Worm (Caenorhabditis elegans): ENCODE measurements around the gene tbce-1.

The tbce-1 gene

DNA sequence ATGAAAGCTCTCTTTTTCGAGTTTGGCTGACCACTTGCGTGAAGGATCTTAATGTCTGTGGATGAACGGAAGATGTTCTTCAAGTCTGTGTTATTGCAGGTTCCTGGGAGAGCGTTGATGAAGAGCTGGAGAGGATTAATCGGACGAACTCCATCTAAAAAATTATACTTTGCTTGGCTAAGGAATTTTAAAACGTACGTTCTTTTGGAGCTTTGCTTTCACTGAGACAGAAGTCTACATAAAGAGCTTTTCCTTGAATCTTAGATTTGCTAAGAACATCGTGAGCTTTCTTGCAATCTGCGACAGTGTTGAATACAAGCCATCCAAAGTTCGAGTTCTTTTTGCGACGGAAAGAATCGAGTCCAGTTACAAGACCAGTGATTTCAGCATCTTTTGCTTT lies 7.2 kb upstream of the tbce-1 start:
- TF ChIP-seq unc-62 (GFP tag; optimal IDR thresholded peaks at IDR 0.05), result no peak

- TF ChIP-seq unc-62 (GFP tag; optimal IDR thresholded peaks at IDR 0.05), result no peak
These were observed 5.4 kb upstream of the tbce-1 start for ce11 chrIV:8289105-8289504.

DNA sequence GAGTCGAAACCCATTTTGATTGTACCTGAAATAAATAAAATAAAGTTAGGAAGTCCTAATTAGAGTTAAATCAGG lies 5.1 kb upstream of the tbce-1 start, which contains the start of gene nucl-1:
nucl-1 (minus strand) TSS at position 26 of the 75 bp plus-strand sequence.
- no peak for TF ChIP-seq unc-62 (GFP tag; optimal IDR thresholded peaks at IDR 0.05)

- TF ChIP-seq unc-62 (GFP tag; optimal IDR thresholded peaks at IDR 0.05), result no peak
These were observed 4.7 kb upstream of the tbce-1 start, which contains the start of gene daf-31 for ce11 chrIV:8289580-8290323. TSS of gene daf-31 (plus strand) at chrIV:8290273.

- no peak for TF ChIP-seq unc-62 (GFP tag; optimal IDR thresholded peaks at IDR 0.05)
These were observed 3.3 kb upstream of the tbce-1 start, which contains the start of gene K07H8.2 for ce11 chrIV:8291232-8291631. TSS of gene K07H8.2 (plus strand) at chrIV:8291532.

- TF ChIP-seq unc-62 (GFP tag; optimal IDR thresholded peaks at IDR 0.05), result no peak
These were observed 2.7 kb downstream of the tbce-1 start, which contains the start of gene nprl-3 for ce11 chrIV:8297192-8297591. TSS of gene nprl-3 (plus strand) at chrIV:8297492.

ce11 chrIV:8299636-8300035 lies 5.1 kb downstream of the tbce-1 start, which contains the start of gene F35H10.6:
TSS of gene F35H10.6 (plus strand) at chrIV:8299936.
- TF ChIP-seq unc-62 (GFP tag; optimal IDR thresholded peaks at IDR 0.05), result no peak

- TF ChIP-seq unc-62 (GFP tag; optimal IDR thresholded peaks at IDR 0.05), result no peak
These were observed 6.0 kb downstream of the tbce-1 start, which contains the start of gene F35H10.5 for ce11 chrIV:8300468-8300867. TSS of gene F35H10.5 (plus strand) at chrIV:8300768.

- TF ChIP-seq unc-62 (GFP tag; optimal IDR thresholded peaks at IDR 0.05), result no peak
These were observed 7.4 kb downstream of the tbce-1 start for ce11 chrIV:8301925-8302324.

ce11 chrIV:8302648-8303161 lies 8.2 kb downstream of the tbce-1 start:
- no peak for TF ChIP-seq unc-62 (GFP tag; optimal IDR thresholded peaks at IDR 0.05)

- no peak for TF ChIP-seq unc-62 (GFP tag; optimal IDR thresholded peaks at IDR 0.05)
These were observed 9.2 kb downstream of the tbce-1 start, which contains the start of gene vha-5 for ce11 chrIV:8303668-8304067. TSS of gene vha-5 (plus strand) at chrIV:8303968.

- TF ChIP-seq unc-62 (GFP tag; optimal IDR thresholded peaks at IDR 0.05), result no peak
These were observed 12.9 kb downstream of the tbce-1 start for ce11 chrIV:8307408-8307807.

ce11 chrIV:8312105-8312504 lies 17.6 kb downstream of the tbce-1 start:
- TF ChIP-seq unc-62 (GFP tag; optimal IDR thresholded peaks at IDR 0.05), result no peak

DNA sequence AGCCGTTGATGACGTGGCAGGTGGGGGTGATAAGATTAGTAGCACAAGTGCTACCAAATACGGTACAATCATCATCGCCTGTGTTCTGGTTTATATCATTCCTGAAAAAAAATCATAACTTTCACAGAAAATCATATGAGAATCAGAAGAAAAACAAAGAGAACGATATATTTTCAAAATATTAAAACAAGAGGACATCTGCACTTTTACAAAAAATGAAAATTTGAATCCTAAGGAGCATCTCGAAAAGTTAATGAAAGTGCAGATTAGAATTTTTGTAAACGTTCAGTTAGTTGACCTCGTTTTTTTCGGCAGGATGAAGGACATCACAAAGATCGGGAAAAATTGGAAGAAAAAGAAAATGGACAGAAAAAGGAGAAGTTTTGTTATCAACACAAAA lies 18.4 kb downstream of the tbce-1 start, which contains the start of gene F35H10.10:
F35H10.10 (minus strand) TSS at position 101 of the 400 bp plus-strand sequence.
- TF ChIP-seq unc-62 (GFP tag; optimal IDR thresholded peaks at IDR 0.05), result no peak

DNA sequence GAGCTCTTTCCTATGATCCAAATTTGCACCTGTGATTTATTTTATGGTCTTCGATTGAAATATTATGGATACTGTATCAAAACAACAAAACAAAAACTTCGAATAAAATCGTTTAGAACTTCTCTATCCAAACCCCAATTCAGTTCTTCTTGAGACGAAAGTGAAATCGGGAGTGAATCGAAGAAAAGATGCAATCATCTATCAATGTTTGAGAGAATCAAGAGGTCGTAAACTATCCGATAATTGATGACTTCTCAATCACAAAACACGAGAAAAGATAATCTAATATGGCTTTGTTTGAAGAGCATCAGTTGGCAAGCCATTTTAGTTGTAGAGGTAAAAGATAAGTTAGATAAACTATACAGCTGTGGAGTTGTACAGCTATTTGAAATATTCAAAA lies 23.3 kb downstream of the tbce-1 start:
- TF ChIP-seq unc-62 (GFP tag; optimal IDR thresholded peaks at IDR 0.05), result no peak

- no peak for TF ChIP-seq unc-62 (GFP tag; optimal IDR thresholded peaks at IDR 0.05)
These were observed 24.3 kb downstream of the tbce-1 start for ce11 chrIV:8318799-8319198.

DNA sequence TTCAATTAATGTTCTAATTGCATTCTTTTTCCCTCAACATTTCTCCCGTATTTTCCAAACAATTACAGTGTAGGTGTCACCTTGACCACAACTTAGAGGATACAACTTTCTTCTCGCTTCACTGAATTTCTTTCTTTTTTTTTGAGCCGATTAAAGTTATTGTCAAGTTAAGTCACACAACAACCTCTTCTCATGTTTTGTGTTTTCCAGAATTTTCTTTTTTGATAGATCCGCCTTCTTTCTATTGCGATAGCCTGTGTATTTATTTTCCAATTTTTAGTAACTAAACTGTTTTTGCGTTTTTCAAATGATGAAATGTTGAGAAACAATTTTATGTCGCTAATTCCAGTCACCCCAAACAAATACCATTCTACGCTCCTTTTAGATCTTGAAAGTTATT lies 31.2 kb downstream of the tbce-1 start, which contains the start of gene F35H10.3:
F35H10.3 (plus strand) TSS at position 301 of the 400 bp plus-strand sequence.
- no peak for TF ChIP-seq unc-62 (GFP tag; optimal IDR thresholded peaks at IDR 0.05)

DNA sequence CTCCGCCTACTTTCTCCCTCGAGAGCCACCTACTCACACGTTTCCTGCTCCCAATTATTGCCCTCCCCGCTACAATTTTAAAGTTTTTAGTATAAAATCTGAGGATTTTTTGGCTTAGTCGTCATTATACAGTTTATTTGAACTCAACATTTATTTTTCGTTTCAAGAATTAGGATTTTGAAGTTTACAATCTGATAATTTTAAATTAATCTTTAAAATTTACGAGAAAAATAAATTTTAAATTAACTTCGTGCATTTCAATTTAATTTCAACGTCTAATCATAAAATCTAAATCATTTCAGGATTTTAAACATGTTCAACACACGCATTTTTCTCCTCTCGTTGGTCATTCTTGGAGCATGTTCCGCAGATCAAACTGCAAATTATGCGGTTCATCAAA lies 34.4 kb downstream of the tbce-1 start, which contains the start of gene F35H10.2:
F35H10.2 (plus strand) TSS at position 301 of the 400 bp plus-strand sequence.
- no peak for TF ChIP-seq unc-62 (GFP tag; optimal IDR thresholded peaks at IDR 0.05)
